Fruit fly (Drosophila melanogaster) whole organism, pupa: ENCODE measurements around the gene CG7879.

Source experiments
- CG10348 ChIP-seq: fragments of 200-800 bp; sonication (Bioruptor generic); IDR thresholded peaks from 2 replicates; pipeline ENCODE4 v1.3.6; 2022; ENCODE audit warnings: missing biosample characterization, missing genetic modification characterization
- CG12605 ChIP-seq: fragments of 200-800 bp; sonication (Bioruptor generic); IDR thresholded peaks from 2 replicates; pipeline ENCODE4 v1.3.6; 2022; ENCODE audit warnings: missing biosample characterization, missing genetic modification characterization
- CG13204 ChIP-seq: fragments of 200-800 bp; sonication (Bioruptor generic); optimal IDR thresholded peaks from 2 replicates; lab custom pipeline; 2018; ENCODE audit warnings: missing biosample characterization, mild to moderate bottlenecking, missing genetic modification characterization, moderate library complexity
- CG14655 ChIP-seq: fragments of 200-800 bp; sonication (Bioruptor generic); optimal IDR thresholded peaks from 3 replicates; lab custom pipeline; 2017; ENCODE audit warnings: mild to moderate bottlenecking, missing biosample characterization, missing genetic modification reagents, missing genetic modification characterization
- CG15710 ChIP-seq: fragments of 200-800 bp; sonication (Bioruptor generic); optimal IDR thresholded peaks from 2 replicates; lab custom pipeline; 2018; ENCODE audit warnings: missing biosample characterization, mild to moderate bottlenecking, missing genetic modification characterization, moderate library complexity
- CG17806 ChIP-seq: fragments of 200-800 bp; sonication (Bioruptor generic); optimal IDR thresholded peaks from 2 replicates; lab custom pipeline; 2018; ENCODE audit warnings: missing biosample characterization, mild to moderate bottlenecking, missing genetic modification characterization, moderate library complexity
- CG32121 ChIP-seq: fragments of 200-800 bp; sonication (Bioruptor generic); IDR thresholded peaks from 2 replicates; pipeline ENCODE4 v1.3.6; 2022; ENCODE audit warnings: missing biosample characterization, missing genetic modification characterization
- CG34367 ChIP-seq: fragments of 200-800 bp; sonication (Bioruptor generic); optimal IDR thresholded peaks from 2 replicates; lab custom pipeline; 2018; ENCODE audit warnings: missing biosample characterization, mild to moderate bottlenecking, missing genetic modification characterization
- CG4496 ChIP-seq: fragments of 200-800 bp; sonication (Bioruptor generic); IDR thresholded peaks from 3 replicates; pipeline ENCODE4 v1.3.6; 2022; ENCODE audit warnings: missing biosample characterization, missing genetic modification characterization
- CG8159 ChIP-seq: fragments of 200-800 bp; sonication (Bioruptor generic); optimal IDR thresholded peaks from 3 replicates; lab custom pipeline; 2018; ENCODE audit warnings: missing biosample characterization, mild to moderate bottlenecking, missing genetic modification characterization, moderate library complexity
- CG8301 ChIP-seq: fragments of 200-800 bp; sonication (Bioruptor generic); optimal IDR thresholded peaks from 2 replicates; lab custom pipeline; 2018; ENCODE audit warnings: missing biosample characterization, mild to moderate bottlenecking, missing genetic modification characterization
- CG9948 ChIP-seq: fragments of 200-800 bp; sonication (Bioruptor generic); optimal IDR thresholded peaks from 2 replicates; lab custom pipeline; 2018; ENCODE audit warnings: missing biosample characterization, mild to moderate bottlenecking, missing genetic modification characterization, moderate library complexity
- D1 ChIP-seq: fragments of 200-800 bp; sonication (Bioruptor generic); optimal IDR thresholded peaks from 2 replicates; lab custom pipeline; 2018; ENCODE audit warnings: missing biosample characterization, mild to moderate bottlenecking, missing genetic modification characterization, moderate library complexity
- EcR ChIP-seq: fragments of 200-800 bp; sonication (Bioruptor generic); optimal IDR thresholded peaks from 3 replicates; lab custom pipeline; 2019; ENCODE audit warnings: missing biosample characterization, missing genetic modification characterization, mild to moderate bottlenecking, moderate library complexity, missing genetic modification reagents
- Ets98B ChIP-seq: fragments of 200-800 bp; sonication (Bioruptor generic); IDR thresholded peaks from 2 replicates; pipeline ENCODE4 v1.3.6; 2022; ENCODE audit warnings: missing biosample characterization, missing genetic modification characterization
- Pif1A ChIP-seq: fragments of 200-800 bp; sonication (Bioruptor generic); optimal IDR thresholded peaks from 3 replicates; lab custom pipeline; 2016; ENCODE audit warnings: missing biosample characterization, missing genetic modification characterization
- Pif1B ChIP-seq: fragments of 200-800 bp; sonication (Bioruptor generic); optimal IDR thresholded peaks from 3 replicates; lab custom pipeline; 2016; ENCODE audit warnings: missing biosample characterization, missing genetic modification characterization
- Snoo ChIP-seq: fragments of 200-800 bp; sonication (Bioruptor generic); optimal IDR thresholded peaks from 3 replicates; lab custom pipeline; 2017; ENCODE audit warnings: missing biosample characterization, mild to moderate bottlenecking, missing genetic modification characterization, inconsistent platforms
- fd96Ca ChIP-seq: fragments of 200-800 bp; sonication (Bioruptor generic); IDR thresholded peaks from 3 replicates; pipeline ENCODE4 v1.3.6; 2022; ENCODE audit warnings: missing biosample characterization, missing genetic modification characterization
- gl ChIP-seq: fragments of 200-800 bp; sonication (Bioruptor generic); optimal IDR thresholded peaks from 2 replicates; lab custom pipeline; 2018; ENCODE audit warnings: missing biosample characterization, mild to moderate bottlenecking, missing genetic modification characterization
- rn ChIP-seq: fragments of 200-800 bp; sonication (Bioruptor generic); IDR thresholded peaks from 2 replicates; pipeline ENCODE4 v1.3.6; 2022; ENCODE audit warnings: missing biosample characterization, missing genetic modification characterization

CG7879 gene

dm6 chr3L:1602064-1602832, 33.8 kb upstream of the CG7879 start, which contains the start of gene CG12104:
CG12104 (minus strand) TSS chr3L:1602674.
- TF ChIP-seq CG8301 (no peak), Ets98B (0 out of 2 replicates have a peak, but pooled peaks have one; percentile 5), CG32121 (no peak; the same call in 1 of the 2 replicates), Snoo (tag; lab: Kevin White, UChicago) (no peak), fd96Ca (no peak), D1 (no peak), CG9948 (tag; lab: Kevin White, UChicago) (no peak), CG34367 (tag; lab: Kevin White, UChicago) (peak; percentile 0), rn (GFP tag; lab: Robert Waterston, UW) (no peak), EcR (peak; percentile 44), CG14655 (GFP tag; lab: Kevin White, UChicago) (no peak), CG12605 (GFP tag; lab: Robert Waterston, UW) (no peak), CG8159 (no peak), CG10348 (no peak), Pif1B (GFP tag; lab: Kevin White, UChicago) (no peak), CG17806 (tag; lab: Kevin White, UChicago) (no peak), CG13204 (GFP tag; lab: Kevin White, UChicago) (peak; percentile 98), CG15710 (no peak)

- TF ChIP-seq rn (GFP tag; lab: Robert Waterston, UW), result no peak
- TF ChIP-seq Pif1B (GFP tag; lab: Kevin White, UChicago), result no peak
- no peak for TF ChIP-seq CG14655 (GFP tag; lab: Kevin White, UChicago)
- TF ChIP-seq gl (tag; lab: Kevin White, UChicago), result peak; percentile 33
- TF ChIP-seq D1, result no peak
- no peak for TF ChIP-seq CG32121
- TF ChIP-seq CG34367 (tag; lab: Kevin White, UChicago), result no peak
- no peak for TF ChIP-seq CG10348
- peak; percentile 23 for TF ChIP-seq Snoo (tag; lab: Kevin White, UChicago)
- TF ChIP-seq CG9948 (tag; lab: Kevin White, UChicago), result no peak
- TF ChIP-seq EcR, result peak; percentile 97
- peak; percentile 27; the same call in 1 of the 2 replicates for TF ChIP-seq Ets98B
- TF ChIP-seq fd96Ca, result 0 out of 3 replicates have a peak, but pooled peaks have one; percentile 23
- TF ChIP-seq CG17806 (tag; lab: Kevin White, UChicago), result no peak
- TF ChIP-seq CG8159, result no peak
- no peak; the same call in 1 of the 2 replicates for TF ChIP-seq CG12605 (GFP tag; lab: Robert Waterston, UW)
- peak; percentile 4 for TF ChIP-seq CG15710
- peak; percentile 47 for TF ChIP-seq CG8301
- no peak for TF ChIP-seq Pif1A (GFP tag; lab: Kevin White, UChicago)
- peak; percentile 52 for TF ChIP-seq CG13204 (GFP tag; lab: Kevin White, UChicago)
- 0 out of 3 replicates have a peak, but pooled peaks have one; percentile 38 for TF ChIP-seq CG4496 (GFP tag; lab: Robert Waterston, UW)
These were observed 24.5 kb upstream of the CG7879 start for dm6 chr3L:1592822-1593452.

- TF ChIP-seq gl (tag; lab: Kevin White, UChicago) (peak; percentile 89), Ets98B (peak; percentile 42; the same call in 1 of the 2 replicates), CG34367 (tag; lab: Kevin White, UChicago) (peak; percentile 74), Snoo (tag; lab: Kevin White, UChicago) (peak; percentile 86), CG13204 (GFP tag; lab: Kevin White, UChicago) (peak; percentile 70), Pif1B (GFP tag; lab: Kevin White, UChicago) (peak; percentile 85), CG4496 (GFP tag; lab: Robert Waterston, UW) (peak; percentile 85), EcR (peak; percentile 32), Pif1A (GFP tag; lab: Kevin White, UChicago) (peak; percentile 88), CG8159 (peak; percentile 75), CG10348 (no peak), CG14655 (GFP tag; lab: Kevin White, UChicago) (peak; percentile 41), D1 (no peak), fd96Ca (peak; percentile 70; the same call in 2 of the 3 replicates), CG9948 (tag; lab: Kevin White, UChicago) (peak; percentile 43), rn (GFP tag; lab: Robert Waterston, UW) (no peak), CG15710 (peak; percentile 74), CG12605 (GFP tag; lab: Robert Waterston, UW) (no peak), CG8301 (peak; percentile 29), CG32121 (peak; percentile 65; the same call in 1 of the 2 replicates), CG17806 (tag; lab: Kevin White, UChicago) (peak; percentile 51)
These were observed 23.4 kb upstream of the CG7879 start for dm6 chr3L:1591692-1592371.

- TF ChIP-seq gl (tag; lab: Kevin White, UChicago) (no peak), CG34367 (tag; lab: Kevin White, UChicago) (no peak), CG14655 (GFP tag; lab: Kevin White, UChicago) (no peak), EcR (no peak), rn (GFP tag; lab: Robert Waterston, UW) (no peak), CG9948 (tag; lab: Kevin White, UChicago) (no peak), CG15710 (no peak), CG32121 (no peak), CG8301 (no peak), D1 (no peak), Pif1A (GFP tag; lab: Kevin White, UChicago) (no peak), CG13204 (GFP tag; lab: Kevin White, UChicago) (no peak), CG12605 (GFP tag; lab: Robert Waterston, UW) (no peak), CG8159 (no peak), CG4496 (GFP tag; lab: Robert Waterston, UW) (no peak), Snoo (tag; lab: Kevin White, UChicago) (no peak), CG10348 (no peak)
These were observed 21.8 kb upstream of the CG7879 start for dm6 chr3L:1590194-1590593.
